Worm (Caenorhabditis elegans) whole organism, early embryonic: Measurements from ENCODE around the gene ugt-9.

Experiments used
- ama-1 ChIP-seq: fragments of 150-350 bp; optimal IDR thresholded peaks from 2 replicates; lab custom pipeline; 2014
- ceh-36 ChIP-seq: sonication (generic microtip); optimal IDR thresholded peaks from 2 replicates; lab custom pipeline; 2016; ENCODE audit warnings: missing genetic modification characterization, inconsistent platforms, missing compliant biosample characterization
- ets-7 ChIP-seq: sonication (generic microtip); optimal IDR thresholded peaks from 2 replicates; lab custom pipeline; 2016; ENCODE audit warnings: missing genotype, missing genetic modification characterization, missing compliant biosample characterization
- tbx-11 ChIP-seq: fragments of 200-800 bp; sonication (Bioruptor generic); IDR thresholded peaks from 2 replicates; pipeline ENCODE4 v1.3.6; 2022; ENCODE audit warnings: missing genetic modification characterization, missing compliant biosample characterization
- tra-4 ChIP-seq: sonication (generic microtip); optimal IDR thresholded peaks from 2 replicates; lab custom pipeline; 2017; ENCODE audit warnings: missing genetic modification characterization, missing compliant biosample characterization

ugt-9 gene

DNA sequence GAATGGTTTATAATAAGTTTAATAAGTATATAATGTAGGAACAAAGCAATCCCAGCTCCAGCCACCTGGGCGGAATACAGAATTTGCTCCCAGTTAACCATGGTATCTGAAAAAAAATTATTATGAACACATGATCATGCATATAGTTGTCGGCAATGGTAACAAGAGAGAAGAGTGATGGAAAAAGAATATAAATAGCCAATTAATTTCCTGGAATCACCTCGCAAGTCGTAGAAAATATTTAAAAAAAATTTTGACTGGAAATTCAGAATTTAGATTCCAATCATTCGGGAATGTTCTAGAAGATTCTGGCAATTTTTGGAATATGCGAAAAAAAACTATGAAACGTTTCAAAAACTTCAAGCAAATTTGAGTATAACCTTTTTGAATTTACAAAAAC, 48.4 kb downstream of the ugt-9 start, which contains the start of gene str-211:
Gene str-211, minus strand, starts transcription at position 101 of the 400 bp plus-strand sequence.
- TF ChIP-seq tra-4 (tag; lab: Kevin White, UChicago) (no peak), ama-1 (no peak), ets-7 (tag; lab: Kevin White, UChicago) (no peak), ceh-36 (tag; lab: Kevin White, UChicago) (no peak), tbx-11 (GFP tag; lab: Robert Waterston, UW) (no peak)
